Worm (Caenorhabditis elegans) whole organism, mixed stage, embryonic: Measurements from ENCODE around the gene F28E10.1.

Experiments
- blmp-1 ChIP-seq: fragments of 150-350 bp; optimal IDR thresholded peaks from 2 replicates; lab custom pipeline; 2014; ENCODE audit warnings: missing biosample characterization, missing genetic modification characterization
- ces-1 ChIP-seq: fragments of 150-350 bp; optimal IDR thresholded peaks from 2 replicates; lab custom pipeline; 2014; ENCODE audit warnings: missing biosample characterization, missing genetic modification reagents, missing genetic modification characterization
- elt-1 ChIP-seq: sonication (generic microtip); optimal IDR thresholded peaks from 2 replicates; lab custom pipeline; 2017; ENCODE audit warnings: missing genetic modification characterization, mild to moderate bottlenecking, missing compliant biosample characterization, antibody characterized with exemption, moderate library complexity, borderline replicate concordance; ENCODE audit not compliant: insufficient read depth
- lin-13 ChIP-seq: fragments of 150-350 bp; optimal IDR thresholded peaks from 2 replicates; lab custom pipeline; 2014; ENCODE audit warnings: missing biosample characterization, missing genetic modification characterization
- lsy-2 ChIP-seq: fragments of 150-350 bp; optimal IDR thresholded peaks from 2 replicates; lab custom pipeline; 2014; ENCODE audit warnings: missing biosample characterization, missing genetic modification characterization
- mep-1 ChIP-seq: fragments of 150-350 bp; optimal IDR thresholded peaks from 2 replicates; lab custom pipeline; 2017; ENCODE audit warnings: missing biosample characterization, missing genetic modification reagents, missing genetic modification characterization, inconsistent platforms
- nhr-12 ChIP-seq: fragments of 150-350 bp; optimal IDR thresholded peaks from 2 replicates; lab custom pipeline; 2014; ENCODE audit warnings: missing biosample characterization, missing genetic modification characterization
- nhr-28 ChIP-seq: fragments of 150-350 bp; optimal IDR thresholded peaks from 2 replicates; lab custom pipeline; 2014; ENCODE audit warnings: missing biosample characterization, missing genetic modification characterization
- snpc-4 ChIP-seq: fragments of 150-350 bp; optimal IDR thresholded peaks from 2 replicates; lab custom pipeline; 2014; ENCODE audit warnings: missing biosample characterization, missing genetic modification characterization
- sptf-1 ChIP-seq: sonication (generic microtip); optimal IDR thresholded peaks from 2 replicates; lab custom pipeline; 2017; ENCODE audit warnings: mild to moderate bottlenecking, missing genetic modification characterization, moderate library complexity, missing compliant biosample characterization
- unc-39 ChIP-seq: fragments of 150-350 bp; optimal IDR thresholded peaks from 2 replicates; lab custom pipeline; 2014; ENCODE audit warnings: missing biosample characterization, missing genetic modification characterization
- ztf-11 ChIP-seq: fragments of 150-350 bp; optimal IDR thresholded peaks from 2 replicates; lab custom pipeline; 2014; ENCODE audit warnings: missing biosample characterization, missing genetic modification characterization

DNA sequence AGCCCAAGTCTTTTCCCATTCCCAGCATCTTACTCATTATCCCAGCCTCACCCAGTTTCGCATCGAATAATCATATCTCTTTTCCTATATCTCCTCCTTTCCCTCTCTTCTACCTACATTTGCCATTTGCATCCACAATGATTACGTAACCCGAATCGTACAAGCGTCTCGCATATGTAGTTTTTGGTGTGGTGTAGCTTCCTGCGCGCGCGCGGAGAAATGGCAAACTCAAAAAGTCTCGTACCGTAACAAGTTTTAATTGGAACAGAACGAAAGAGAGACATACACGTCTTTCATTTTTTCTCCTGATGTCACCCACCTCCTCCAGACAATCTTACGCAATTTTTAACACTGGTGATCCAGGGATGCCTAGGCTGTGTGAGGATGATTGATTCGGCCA lies 42.6 kb upstream of the F28E10.1 start:
- no peak for TF ChIP-seq lsy-2 (tag; lab: Kevin White, UChicago)
- no peak for TF ChIP-seq sptf-1
- TF ChIP-seq elt-1 (tag; lab: Kevin White, UChicago), result no peak
- TF ChIP-seq lin-13 (tag; lab: Kevin White, UChicago), result no peak
- TF ChIP-seq snpc-4 (tag; lab: Kevin White, UChicago), result no peak
- no peak for TF ChIP-seq ztf-11 (tag; lab: Kevin White, UChicago)
- TF ChIP-seq mep-1 (tag; lab: Kevin White, UChicago), result no peak
- no peak for TF ChIP-seq unc-39 (tag; lab: Kevin White, UChicago)
- no peak for TF ChIP-seq ces-1 (GFP tag; lab: Kevin White, UChicago)
- no peak for TF ChIP-seq blmp-1
- TF ChIP-seq nhr-12 (tag; lab: Kevin White, UChicago), result no peak
- no peak for TF ChIP-seq nhr-28 (tag; lab: Kevin White, UChicago)
